Fruit fly (Drosophila melanogaster) Kc167 (cell line): ENCODE data around the gene CG14182.

ENCODE experiments used
- Myc ChIP-seq: fragments of >200 bp; optimal IDR thresholded peaks from 2 replicates; lab custom pipeline; 2017; ENCODE audit warnings: missing external identifiers
- Sin3A ChIP-seq: fragments of >200 bp; optimal IDR thresholded peaks from 2 replicates; lab custom pipeline; 2018; ENCODE audit warnings: missing external identifiers
- h ChIP-seq: fragments of >200 bp; optimal IDR thresholded peaks from 3 replicates; lab custom pipeline; 2018; ENCODE audit warnings: missing external identifiers
- psq ChIP-seq: fragments of >200 bp; optimal IDR thresholded peaks from 2 replicates; lab custom pipeline; 2017; ENCODE audit warnings: missing external identifiers
- ttk ChIP-seq: sonication (Bioruptor generic); optimal IDR thresholded peaks from 2 replicates; lab custom pipeline; 2017; ENCODE audit warnings: missing external identifiers

dm6 chr3L:19961805-19962204 is 17.8 kb downstream of the CG14182 start:
- TF ChIP-seq ttk (lab: Kevin White, UChicago) (no peak), psq (lab: Kevin White, UChicago) (no peak), Sin3A (no peak), h (no peak), Myc (lab: Kevin White, UChicago) (no peak)
